Fruit fly (Drosophila melanogaster): ENCODE measurements around the gene CG11334.

- TF ChIP-seq bab1 (GFP tag; optimal IDR thresholded peaks at IDR 0.05) (no peak), CG5204 (GFP tag; optimal IDR thresholded peaks at IDR 0.05) (no peak), Mnt (GFP tag; optimal IDR thresholded peaks at IDR 0.05) (no peak)
Measured at dm6 chr3R:31438856-31439255, 24.0 kb downstream of the CG11334 start.
